Fruit fly (Drosophila melanogaster) whole organism: ENCODE measurements around the gene SP1029.

Source experiments
- CG8478 ChIP-seq: fragments of >200 bp; optimal IDR thresholded peaks from 2 replicates; lab custom pipeline; 2018; ENCODE audit warnings: inconsistent platforms
- Dll ChIP-seq: fragments of >200 bp; optimal IDR thresholded peaks from 2 replicates; lab custom pipeline; 2017
- EcR ChIP-seq, 2 experiments: fragments of >200 bp; optimal IDR thresholded peaks; 2 replicates each; lab custom pipeline; 2017; ENCODE audit warnings: missing biosample characterization in 2 of 2, missing genetic modification characterization in 2 of 2, missing genetic modification reagents in 2 of 2
- pan ChIP-seq: fragments of >200 bp; optimal IDR thresholded peaks from 2 replicates; lab custom pipeline; 2017
- psq ChIP-seq: fragments of >200 bp; optimal IDR thresholded peaks from 2 replicates; lab custom pipeline; 2017
- usp ChIP-seq: fragments of >200 bp; optimal IDR thresholded peaks from 2 replicates; lab custom pipeline; 2017; ENCODE audit warnings: missing biosample characterization, missing genetic modification characterization, mixed read lengths

The SP1029 gene

dm6 chr3R:29215652-29216483 lies 34.4 kb downstream of the SP1029 start:
- TF ChIP-seq Dll (lab: Kevin White, UChicago), result no peak
- no peak for TF ChIP-seq pan (lab: Kevin White, UChicago)
- TF ChIP-seq CG8478 (lab: Kevin White, UChicago), result no peak
- TF ChIP-seq EcR (GFP tag; optimal IDR thresholded peaks at IDR 0.05; lab: Kevin White, UChicago), result no peak
- no peak for TF ChIP-seq psq (lab: Kevin White, UChicago)
- no peak for TF ChIP-seq usp (GFP tag; lab: Kevin White, UChicago)

- TF ChIP-seq Dll (lab: Kevin White, UChicago), result no peak
- TF ChIP-seq CG8478 (lab: Kevin White, UChicago), result no peak
- no peak for TF ChIP-seq usp (GFP tag; lab: Kevin White, UChicago)
- TF ChIP-seq psq (lab: Kevin White, UChicago), result no peak
- TF ChIP-seq pan (lab: Kevin White, UChicago), result no peak
Observed at dm6 chr3R:29214982-29215533, 35.2 kb downstream of the SP1029 start.

dm6 chr3R:29214262-29214661 lies 36.0 kb downstream of the SP1029 start:
- no peak for TF ChIP-seq CG8478 (lab: Kevin White, UChicago)
- no peak for TF ChIP-seq psq (lab: Kevin White, UChicago)
- TF ChIP-seq Dll (lab: Kevin White, UChicago), result peak; percentile 51
- no peak for TF ChIP-seq usp (GFP tag; lab: Kevin White, UChicago)
- peak in 1 of 2 experiments; percentile 90 for TF ChIP-seq EcR (GFP tag; optimal IDR thresholded peaks at IDR 0.05; lab: Kevin White, UChicago)
- TF ChIP-seq pan (lab: Kevin White, UChicago), result no peak

dm6 chr3R:29213416-29213815 lies 36.8 kb downstream of the SP1029 start:
- TF ChIP-seq Dll (lab: Kevin White, UChicago) (no peak), EcR (GFP tag; optimal IDR thresholded peaks at IDR 0.05; lab: Kevin White, UChicago) (no peak), pan (lab: Kevin White, UChicago) (no peak), psq (lab: Kevin White, UChicago) (no peak), CG8478 (lab: Kevin White, UChicago) (no peak), usp (GFP tag; lab: Kevin White, UChicago) (no peak)

dm6 chr3R:29212534-29212933 lies 37.7 kb downstream of the SP1029 start:
- no peak for TF ChIP-seq pan (lab: Kevin White, UChicago)
- no peak for TF ChIP-seq EcR (GFP tag; optimal IDR thresholded peaks at IDR 0.05; lab: Kevin White, UChicago)
- TF ChIP-seq psq (lab: Kevin White, UChicago), result no peak
- TF ChIP-seq CG8478 (lab: Kevin White, UChicago), result no peak

dm6 chr3R:29211702-29212101 lies 38.5 kb downstream of the SP1029 start:
- TF ChIP-seq usp (GFP tag; lab: Kevin White, UChicago), result no peak
- no peak for TF ChIP-seq pan (lab: Kevin White, UChicago)
- no peak for TF ChIP-seq Dll (lab: Kevin White, UChicago)
- TF ChIP-seq psq (lab: Kevin White, UChicago), result no peak
- TF ChIP-seq EcR (GFP tag; optimal IDR thresholded peaks at IDR 0.05; lab: Kevin White, UChicago), result no peak
- no peak for TF ChIP-seq CG8478 (lab: Kevin White, UChicago)

- TF ChIP-seq pan (lab: Kevin White, UChicago), result no peak
- no peak for TF ChIP-seq CG8478 (lab: Kevin White, UChicago)
- no peak for TF ChIP-seq usp (GFP tag; lab: Kevin White, UChicago)
- no peak for TF ChIP-seq psq (lab: Kevin White, UChicago)
- peak; percentile 11 for TF ChIP-seq Dll (lab: Kevin White, UChicago)
- TF ChIP-seq EcR (GFP tag; optimal IDR thresholded peaks at IDR 0.05; lab: Kevin White, UChicago), result peak in 1 of 2 experiments; percentile 70
Observed at dm6 chr3R:29210542-29211393, 39.5 kb downstream of the SP1029 start.

dm6 chr3R:29210091-29210490 lies 40.2 kb downstream of the SP1029 start:
- TF ChIP-seq EcR (GFP tag; optimal IDR thresholded peaks at IDR 0.05; lab: Kevin White, UChicago), result no peak
- TF ChIP-seq CG8478 (lab: Kevin White, UChicago), result no peak
- no peak for TF ChIP-seq pan (lab: Kevin White, UChicago)
- no peak for TF ChIP-seq usp (GFP tag; lab: Kevin White, UChicago)
- no peak for TF ChIP-seq psq (lab: Kevin White, UChicago)
- no peak for TF ChIP-seq Dll (lab: Kevin White, UChicago)

dm6 chr3R:29207996-29208395 lies 42.3 kb downstream of the SP1029 start:
- TF ChIP-seq CG8478 (lab: Kevin White, UChicago) (no peak), pan (lab: Kevin White, UChicago) (no peak), Dll (lab: Kevin White, UChicago) (no peak), psq (lab: Kevin White, UChicago) (no peak), EcR (GFP tag; optimal IDR thresholded peaks at IDR 0.05; lab: Kevin White, UChicago) (no peak), usp (GFP tag; lab: Kevin White, UChicago) (no peak)

- no peak for TF ChIP-seq usp (GFP tag; lab: Kevin White, UChicago)
- TF ChIP-seq pan (lab: Kevin White, UChicago), result no peak
- no peak for TF ChIP-seq Dll (lab: Kevin White, UChicago)
- TF ChIP-seq EcR (GFP tag; optimal IDR thresholded peaks at IDR 0.05; lab: Kevin White, UChicago), result peak in 1 of 2 experiments; percentile 32
- TF ChIP-seq CG8478 (lab: Kevin White, UChicago), result no peak
Observed at dm6 chr3R:29207012-29207656, 43.1 kb downstream of the SP1029 start.
